Fruit fly (Drosophila melanogaster) whole organism, embryonic: ENCODE data around the gene CG16790.

ENCODE experiments used
- Abd-B ChIP-seq: fragments of 200-800 bp; sonication (Bioruptor generic); optimal IDR thresholded peaks from 2 replicates; lab custom pipeline; 2018; ENCODE audit warnings: missing biosample characterization, mild to moderate bottlenecking, missing genetic modification characterization, moderate library complexity
- Ada2b ChIP-seq: fragments of 200-800 bp; sonication (Bioruptor generic); IDR thresholded peaks from 2 replicates; pipeline ENCODE4 v1.3.6; 2022; ENCODE audit warnings: missing biosample characterization, missing genetic modification characterization
- CG10274 ChIP-seq: fragments of 200-800 bp; sonication (Bioruptor generic); optimal IDR thresholded peaks from 3 replicates; lab custom pipeline; 2017; ENCODE audit warnings: missing biosample characterization, mild to moderate bottlenecking, missing genetic modification characterization
- CG11695 ChIP-seq: fragments of 200-800 bp; sonication (Bioruptor generic); IDR thresholded peaks from 3 replicates; pipeline ENCODE4 v1.3.6; 2022; ENCODE audit warnings: missing biosample characterization, missing genetic modification characterization
- CG14710 ChIP-seq: fragments of 200-800 bp; sonication (Bioruptor generic); optimal IDR thresholded peaks from 3 replicates; lab custom pipeline; 2019; ENCODE audit warnings: missing biosample characterization, mild to moderate bottlenecking, missing genetic modification characterization, moderate library complexity
- CG1602 ChIP-seq: fragments of 200-800 bp; sonication (Bioruptor generic); optimal IDR thresholded peaks from 3 replicates; lab custom pipeline; 2016; ENCODE audit warnings: missing biosample characterization, missing genetic modification characterization
- CG16815 ChIP-seq: fragments of 200-800 bp; sonication (Bioruptor generic); optimal IDR thresholded peaks from 3 replicates; lab custom pipeline; 2017; ENCODE audit warnings: missing biosample characterization, mild to moderate bottlenecking, missing genetic modification characterization
- CG2116 ChIP-seq: fragments of 200-800 bp; sonication (Bioruptor generic); optimal IDR thresholded peaks from 3 replicates; lab custom pipeline; 2018; ENCODE audit warnings: missing biosample characterization, mild to moderate bottlenecking, missing genetic modification characterization
- CG33213 ChIP-seq: fragments of 200-800 bp; sonication (Bioruptor generic); optimal IDR thresholded peaks from 3 replicates; lab custom pipeline; 2016; ENCODE audit warnings: missing biosample characterization, missing genetic modification characterization
- CG33557 ChIP-seq: fragments of 200-800 bp; sonication (Bioruptor generic); optimal IDR thresholded peaks from 2 replicates; lab custom pipeline; 2019; ENCODE audit warnings: missing biosample characterization, mild to moderate bottlenecking, missing genetic modification characterization, moderate library complexity
- CG4328 ChIP-seq: fragments of 200-800 bp; sonication (Bioruptor generic); optimal IDR thresholded peaks from 3 replicates; lab custom pipeline; 2017; ENCODE audit warnings: missing biosample characterization, missing genetic modification reagents, missing genetic modification characterization
- CG4424 ChIP-seq: fragments of 200-800 bp; sonication (Bioruptor generic); optimal IDR thresholded peaks from 3 replicates; lab custom pipeline; 2016; ENCODE audit warnings: missing biosample characterization, missing genetic modification characterization
- CG4820 ChIP-seq: fragments of 200-800 bp; sonication (Bioruptor generic); optimal IDR thresholded peaks from 3 replicates; lab custom pipeline; 2016; ENCODE audit warnings: missing biosample characterization, missing genetic modification characterization
- CG6654 ChIP-seq: fragments of 200-800 bp; sonication (Bioruptor generic); optimal IDR thresholded peaks from 2 replicates; lab custom pipeline; 2017; ENCODE audit warnings: missing biosample characterization, mild to moderate bottlenecking, missing genetic modification characterization
- CG7357 ChIP-seq: fragments of 200-800 bp; sonication (Bioruptor generic); IDR thresholded peaks from 3 replicates; pipeline ENCODE4 v1.3.6; 2022; ENCODE audit warnings: missing biosample characterization, missing genetic modification characterization
- CG7786 ChIP-seq: fragments of 200-800 bp; sonication (Bioruptor generic); optimal IDR thresholded peaks from 2 replicates; lab custom pipeline; 2016; ENCODE audit warnings: missing biosample characterization, missing genetic modification characterization
- CG8765 ChIP-seq: fragments of 200-800 bp; sonication (Bioruptor generic); IDR thresholded peaks from 2 replicates; pipeline ENCODE4 v1.3.6; 2022; ENCODE audit warnings: missing biosample characterization, missing genetic modification characterization
- CHES-1-like ChIP-seq: fragments of 200-800 bp; sonication (Bioruptor generic); optimal IDR thresholded peaks from 2 replicates; lab custom pipeline; 2016; ENCODE audit warnings: missing biosample characterization, missing genetic modification characterization
- D19B ChIP-seq: fragments of 200-800 bp; sonication (Bioruptor generic); optimal IDR thresholded peaks from 2 replicates; lab custom pipeline; 2017; ENCODE audit warnings: missing biosample characterization, mild to moderate bottlenecking, missing genetic modification characterization
- Deaf1 ChIP-seq: fragments of 200-800 bp; optimal IDR thresholded peaks from 3 replicates; lab custom pipeline; 2019; ENCODE audit warnings: missing biosample characterization, mild to moderate bottlenecking, missing genetic modification characterization, moderate library complexity
- Doc2 ChIP-seq: fragments of 200-800 bp; sonication (Bioruptor generic); IDR thresholded peaks from 2 replicates; pipeline ENCODE4 v1.3.6; 2022; ENCODE audit warnings: missing biosample characterization, missing genetic modification characterization
- Elba2 ChIP-seq: fragments of 200-800 bp; sonication (Bioruptor generic); optimal IDR thresholded peaks from 3 replicates; lab custom pipeline; 2016; ENCODE audit warnings: missing biosample characterization, missing genetic modification characterization
- Ets65A ChIP-seq: fragments of 200-800 bp; sonication (Bioruptor generic); peaks from one replicate; lab custom pipeline; 2016; ENCODE audit warnings: missing biosample characterization, missing genetic modification characterization
- HLH3B ChIP-seq: fragments of 200-800 bp; sonication (Bioruptor generic); IDR thresholded peaks from 2 replicates; pipeline ENCODE4 v1.3.6; 2022; ENCODE audit warnings: missing biosample characterization, missing genetic modification characterization
- HmgZ ChIP-seq: fragments of 200-800 bp; sonication (Bioruptor generic); optimal IDR thresholded peaks from 2 replicates; lab custom pipeline; 2018; ENCODE audit warnings: missing biosample characterization, mild to moderate bottlenecking, missing genetic modification characterization
- Hr51 ChIP-seq, 2 experiments: fragments of 200-800 bp; sonication (Bioruptor generic); optimal IDR thresholded peaks; 2 replicates in 1 of 2; 3 replicates in 1 of 2; lab custom pipeline; 2016 to 2018; ENCODE audit warnings: missing biosample characterization in 2 of 2, missing genetic modification characterization in 2 of 2, mild to moderate bottlenecking in 1 of 2, moderate library complexity in 1 of 2
- Side ChIP-seq: fragments of 200-800 bp; sonication (Bioruptor generic); optimal IDR thresholded peaks from 2 replicates; lab custom pipeline; 2016; ENCODE audit warnings: missing biosample characterization, missing genetic modification characterization
- Sry-β ChIP-seq: fragments of 200-800 bp; sonication (Bioruptor generic); optimal IDR thresholded peaks from 2 replicates; lab custom pipeline; 2018; ENCODE audit warnings: missing biosample characterization, mild to moderate bottlenecking, missing genetic modification characterization, moderate library complexity
- cad ChIP-seq: fragments of >200 bp; optimal IDR thresholded peaks from 2 replicates; lab custom pipeline; 2017; ENCODE audit warnings: missing biosample characterization, missing genetic modification characterization
- cg ChIP-seq: fragments of 200-800 bp; sonication (Bioruptor generic); optimal IDR thresholded peaks from 3 replicates; lab custom pipeline; 2019; ENCODE audit warnings: missing biosample characterization, mild to moderate bottlenecking, missing genetic modification characterization, moderate library complexity
- chinmo ChIP-seq: fragments of 200-800 bp; sonication (Bioruptor generic); IDR thresholded peaks from 4 replicates; pipeline ENCODE4 v1.3.6; 2022; ENCODE audit warnings: missing biosample characterization, missing genetic modification characterization; ENCODE audit not compliant: partially characterized antibody
- danr ChIP-seq: fragments of 200-800 bp; sonication (Bioruptor generic); IDR thresholded peaks from 2 replicates; pipeline ENCODE4 v1.3.6; 2022; ENCODE audit warnings: missing biosample characterization, missing genetic modification characterization
- disco-r ChIP-seq: fragments of 200-800 bp; sonication (Bioruptor generic); optimal IDR thresholded peaks from 2 replicates; lab custom pipeline; 2016; ENCODE audit warnings: missing biosample characterization, missing genetic modification characterization
- dmrt99B ChIP-seq: fragments of 200-800 bp; sonication (Bioruptor generic); optimal IDR thresholded peaks from 2 replicates; lab custom pipeline; 2018; ENCODE audit warnings: missing biosample characterization, mild to moderate bottlenecking, missing genetic modification characterization, moderate library complexity
- gro ChIP-seq: fragments of 200-800 bp; sonication (Bioruptor generic); optimal IDR thresholded peaks from 2 replicates; lab custom pipeline; 2016; ENCODE audit warnings: missing biosample characterization, missing genetic modification characterization
- gsb ChIP-seq: fragments of 200-800 bp; sonication (Bioruptor generic); IDR thresholded peaks from 2 replicates; pipeline ENCODE4 v1.3.6; 2022; ENCODE audit warnings: missing biosample characterization, missing genetic modification characterization
- jigr1 ChIP-seq: fragments of 200-800 bp; sonication (Bioruptor generic); IDR thresholded peaks from 3 replicates; pipeline ENCODE4 v1.3.6; 2022; ENCODE audit warnings: missing biosample characterization, missing genetic modification characterization
- kay ChIP-seq: fragments of 200-800 bp; sonication (Bioruptor generic); optimal IDR thresholded peaks from 2 replicates; lab custom pipeline; 2016; ENCODE audit warnings: missing biosample characterization, missing genetic modification characterization
- knrl ChIP-seq: fragments of 200-800 bp; sonication (Bioruptor generic); IDR thresholded peaks from 3 replicates; pipeline ENCODE4 v1.3.6; 2022; ENCODE audit warnings: missing biosample characterization, missing genetic modification characterization; ENCODE audit not compliant: partially characterized antibody
- lbe ChIP-seq: fragments of 200-800 bp; sonication (Bioruptor generic); optimal IDR thresholded peaks from 2 replicates; lab custom pipeline; 2016; ENCODE audit warnings: missing biosample characterization, mild to moderate bottlenecking, missing genetic modification characterization
- nmo ChIP-seq: fragments of 200-800 bp; sonication (Bioruptor generic); optimal IDR thresholded peaks from 2 replicates; lab custom pipeline; 2018; ENCODE audit warnings: missing biosample characterization, mild to moderate bottlenecking, missing genetic modification characterization, moderate library complexity
- otp ChIP-seq: fragments of 200-800 bp; sonication (Bioruptor generic); IDR thresholded peaks from 3 replicates; pipeline ENCODE4, ENCODE4 v1.3.6; 2022; ENCODE audit warnings: missing biosample characterization, missing genetic modification characterization
- prd ChIP-seq, 3 experiments: fragments of >200 bp in 2 of 3; fragments of 200-800 bp in 1 of 3; sonication (Bioruptor generic) in 1 of 3; optimal IDR thresholded peaks in 2 of 3; IDR thresholded peaks in 1 of 3; 2 replicates in 2 of 3; 3 replicates in 1 of 3; pipeline versions ENCODE4 v1.3.6 to Lab custom; 2017 to 2022; ENCODE audit warnings: missing biosample characterization in 1 of 3, missing genetic modification characterization in 1 of 3
- psq ChIP-seq: fragments of 200-800 bp; sonication (Bioruptor generic); optimal IDR thresholded peaks from 2 replicates; lab custom pipeline; 2017; ENCODE audit warnings: missing biosample characterization, missing genetic modification characterization
- sim ChIP-seq: fragments of 200-800 bp; sonication (Bioruptor generic); IDR thresholded peaks from 2 replicates; pipeline ENCODE4 v1.3.6; 2022; ENCODE audit warnings: missing biosample characterization, missing genetic modification characterization
- sna ChIP-seq: fragments of 200-800 bp; sonication (Bioruptor generic); IDR thresholded peaks from 2 replicates; pipeline ENCODE4 v1.3.6; 2022; ENCODE audit warnings: missing biosample characterization, missing genetic modification characterization; ENCODE audit not compliant: partially characterized antibody
- sqz ChIP-seq: fragments of 200-800 bp; sonication (Bioruptor generic); optimal IDR thresholded peaks from 3 replicates; lab custom pipeline; 2018; ENCODE audit warnings: missing biosample characterization, mild to moderate bottlenecking, missing genetic modification characterization
- stc ChIP-seq: fragments of 200-800 bp; sonication (Bioruptor generic); IDR thresholded peaks from 2 replicates; pipeline ENCODE4 v1.3.6; 2022; ENCODE audit warnings: missing biosample characterization, missing genetic modification characterization
- tll ChIP-seq, 2 experiments: fragments of 200-800 bp in 1 of 2; fragments of >200 bp in 1 of 2; sonication (Bioruptor generic) in 1 of 2; optimal IDR thresholded peaks; 2 replicates each; lab custom pipeline; 2017 to 2019; ENCODE audit warnings: missing biosample characterization in 2 of 2, missing genetic modification characterization in 2 of 2, mild to moderate bottlenecking in 1 of 2, moderate library complexity in 1 of 2
- zfh2 ChIP-seq: fragments of 200-800 bp; sonication (Bioruptor generic); optimal IDR thresholded peaks from 2 replicates; lab custom pipeline; 2016; ENCODE audit warnings: missing biosample characterization, missing genetic modification characterization

CG16790 gene

dm6 chr3R:9613124-9613523 lies 43.1 kb upstream of the CG16790 start (continued):
- TF ChIP-seq chinmo (GFP tag; lab: Robert Waterston, UW) (no peak), zfh2 (GFP tag; lab: Kevin White, UChicago) (peak; percentile 59), nmo (GFP tag; lab: Kevin White, UChicago) (peak; percentile 38), psq (GFP tag; lab: Kevin White, UChicago) (no peak), HLH3B (GFP tag; lab: Robert Waterston, UW) (peak; percentile 70), CG4328 (no peak), CG33213 (peak; percentile 26), knrl (no peak), CG4424 (GFP tag; lab: Kevin White, UChicago) (peak; percentile 62), gsb (GFP tag; lab: Robert Waterston, UW) (no peak), D19B (GFP tag; lab: Kevin White, UChicago) (peak; percentile 32), CG7786 (GFP tag; lab: Kevin White, UChicago) (peak; percentile 27), HmgZ (tag; lab: Kevin White, UChicago) (peak; percentile 18), Ets65A (GFP tag; lab: Kevin White, UChicago) (peak; percentile 91), lbe (GFP tag; lab: Kevin White, UChicago) (peak; percentile 79), CG33557 (no peak), sim (no peak), Deaf1 (tag; lab: Kevin White, UChicago) (peak; percentile 13), Hr51 (GFP tag; optimal IDR thresholded peaks at IDR 0.05; lab: Kevin White, UChicago) (peak; percentile 30 to 72), Side (GFP tag; lab: Kevin White, UChicago) (peak; percentile 43), CHES-1-like (GFP tag; lab: Kevin White, UChicago) (peak; percentile 27), prd (optimal IDR thresholded peaks at IDR 0.05; lab: Kevin White, UChicago) (no peak), prd (GFP tag; IDR thresholded peaks at IDR 0.05; lab: Robert Waterston, UW) (peak; percentile 79), jigr1 (GFP tag; lab: Robert Waterston, UW) (no peak), cg (GFP tag; lab: Kevin White, UChicago) (no peak), CG4820 (peak; percentile 62), gro (GFP tag; lab: Kevin White, UChicago) (peak; percentile 16), CG1602 (GFP tag; lab: Kevin White, UChicago) (peak; percentile 28), CG2116 (no peak), stc (peak; percentile 51; the same call in 1 of the 2 replicates), Sry-β (no peak), kay (GFP tag; lab: Kevin White, UChicago) (peak; percentile 36), tll (GFP tag; optimal IDR thresholded peaks at IDR 0.05; lab: Kevin White, UChicago) (no peak), CG14710 (tag; lab: Kevin White, UChicago) (peak; percentile 12), Elba2 (GFP tag; lab: Kevin White, UChicago) (no peak), disco-r (peak; percentile 8), CG7357 (GFP tag; lab: Robert Waterston, UW) (0 out of 3 replicates have a peak, but pooled peaks have one; percentile 47), otp (GFP tag; lab: Robert Waterston, UW) (peak; percentile 64; the same call in 2 of the 3 replicates), Doc2 (GFP tag; lab: Robert Waterston, UW) (no peak; the same call in 1 of the 2 replicates), sna (GFP tag; lab: Robert Waterston, UW) (no peak), CG10274 (GFP tag; lab: Kevin White, UChicago) (peak; percentile 14), Abd-B (GFP tag; lab: Kevin White, UChicago) (peak; percentile 54), dmrt99B (tag; lab: Kevin White, UChicago) (peak; percentile 75), cad (no peak), CG8765 (no peak), CG11695 (GFP tag; lab: Robert Waterston, UW) (no peak), CG6654 (GFP tag; lab: Kevin White, UChicago) (peak; percentile 33), danr (GFP tag; lab: Robert Waterston, UW) (no peak), sqz (GFP tag; lab: Kevin White, UChicago) (no peak), Ada2b (peak; percentile 74), CG16815 (GFP tag; lab: Kevin White, UChicago) (no peak)
